Worm (Caenorhabditis elegans): Measurements from ENCODE around the gene ZC373.3.

- TF ChIP-seq blmp-1 (tag; optimal IDR thresholded peaks at IDR 0.05) (peak; percentile 92), lir-3 (tag; optimal IDR thresholded peaks at IDR 0.05; ENCODE audit: poor library complexity) (no peak)
These were observed 34.0 kb upstream of the ZC373.3 start for ce11 chrX:10026347-10026746.
